Fruit fly (Drosophila melanogaster) whole organism, embryonic: ENCODE measurements around the gene gammaTub37C.

Experiments used
- CG1024 ChIP-seq: fragments of 200-800 bp; sonication (Bioruptor generic); IDR thresholded peaks from 2 replicates; pipeline ENCODE4 v1.3.6; 2022; ENCODE audit warnings: missing biosample characterization, missing genetic modification characterization
- CG11504 ChIP-seq: fragments of 200-800 bp; sonication (Bioruptor generic); optimal IDR thresholded peaks from 3 replicates; lab custom pipeline; 2019; ENCODE audit warnings: missing biosample characterization, mild to moderate bottlenecking, missing genetic modification characterization, moderate library complexity
- CG12219 ChIP-seq: fragments of 200-800 bp; sonication (Bioruptor generic); optimal IDR thresholded peaks from 3 replicates; lab custom pipeline; 2018; ENCODE audit warnings: missing biosample characterization, mild to moderate bottlenecking, missing genetic modification characterization
- CG12299 ChIP-seq: fragments of 200-800 bp; sonication (Bioruptor generic); optimal IDR thresholded peaks from 2 replicates; lab custom pipeline; 2018; ENCODE audit warnings: missing biosample characterization, mild to moderate bottlenecking, missing genetic modification characterization
- CG1233 ChIP-seq: fragments of 200-800 bp; sonication (Bioruptor generic); optimal IDR thresholded peaks from 4 replicates; lab custom pipeline; 2018; ENCODE audit warnings: missing biosample characterization, mild to moderate bottlenecking, missing genetic modification characterization
- CG13775 ChIP-seq: fragments of 200-800 bp; sonication (Bioruptor generic); optimal IDR thresholded peaks from 3 replicates; lab custom pipeline; 2017; ENCODE audit warnings: missing biosample characterization, mild to moderate bottlenecking, missing genetic modification characterization
- CG14441 ChIP-seq: fragments of 200-800 bp; sonication (Bioruptor generic); IDR thresholded peaks from 2 replicates; pipeline ENCODE4 v1.3.6; 2022; ENCODE audit warnings: missing biosample characterization, missing genetic modification characterization
- CG15269 ChIP-seq: fragments of 200-800 bp; sonication (Bioruptor generic); optimal IDR thresholded peaks from 2 replicates; lab custom pipeline; 2018; ENCODE audit warnings: missing biosample characterization, mild to moderate bottlenecking, missing genetic modification characterization, moderate library complexity
- CG1832 ChIP-seq: fragments of 200-800 bp; sonication (Bioruptor generic); optimal IDR thresholded peaks from 2 replicates; lab custom pipeline; 2017; ENCODE audit warnings: missing biosample characterization, mild to moderate bottlenecking, missing genetic modification characterization, inconsistent platforms
- CG2199 ChIP-seq: fragments of 200-800 bp; sonication (Bioruptor generic); IDR thresholded peaks from 3 replicates; pipeline ENCODE4 v1.3.6; 2022; ENCODE audit warnings: missing biosample characterization, missing genetic modification characterization
- CG3065 ChIP-seq: fragments of 200-800 bp; sonication (Bioruptor generic); optimal IDR thresholded peaks from 2 replicates; lab custom pipeline; 2016; ENCODE audit warnings: missing biosample characterization, missing genetic modification characterization
- CG32772 ChIP-seq: fragments of 200-800 bp; sonication (Bioruptor generic); IDR thresholded peaks from 2 replicates; pipeline ENCODE4 v1.3.6; 2022; ENCODE audit warnings: missing biosample characterization, missing genetic modification characterization
- CG34422 ChIP-seq: fragments of 200-800 bp; sonication (Bioruptor generic); IDR thresholded peaks from 3 replicates; pipeline ENCODE4 v1.3.6; 2022; ENCODE audit warnings: missing biosample characterization, missing genetic modification characterization
- CG4820 ChIP-seq: fragments of 200-800 bp; sonication (Bioruptor generic); optimal IDR thresholded peaks from 3 replicates; lab custom pipeline; 2016; ENCODE audit warnings: missing biosample characterization, missing genetic modification characterization
- CG5180 ChIP-seq: fragments of 200-800 bp; sonication (Bioruptor generic); optimal IDR thresholded peaks from 3 replicates; lab custom pipeline; 2017; ENCODE audit warnings: missing biosample characterization, missing genetic modification characterization, mild to moderate bottlenecking, moderate library complexity, missing genetic modification reagents
- CG8388 ChIP-seq: fragments of 200-800 bp; sonication (Bioruptor generic); optimal IDR thresholded peaks from 2 replicates; lab custom pipeline; 2019; ENCODE audit warnings: missing biosample characterization, mild to moderate bottlenecking, missing genetic modification characterization, moderate library complexity
- CG9932 ChIP-seq: fragments of 200-800 bp; sonication (Bioruptor generic); IDR thresholded peaks from 2 replicates; pipeline ENCODE4 v1.3.6; 2022; ENCODE audit warnings: missing biosample characterization, missing genetic modification characterization
- D19A ChIP-seq: fragments of 200-800 bp; optimal IDR thresholded peaks from 3 replicates; lab custom pipeline; 2019; ENCODE audit warnings: missing biosample characterization, mild to moderate bottlenecking, missing genetic modification characterization, moderate library complexity
- Dad ChIP-seq: fragments of 200-800 bp; sonication (Bioruptor generic); optimal IDR thresholded peaks from 3 replicates; lab custom pipeline; 2016; ENCODE audit warnings: missing biosample characterization, missing genetic modification characterization
- Ets65A ChIP-seq: fragments of 200-800 bp; sonication (Bioruptor generic); peaks from one replicate; lab custom pipeline; 2016; ENCODE audit warnings: missing biosample characterization, missing genetic modification characterization
- Ets97D ChIP-seq: fragments of 200-800 bp; sonication (Bioruptor generic); optimal IDR thresholded peaks from 3 replicates; lab custom pipeline; 2016; ENCODE audit warnings: missing biosample characterization, missing genetic modification characterization
- H15 ChIP-seq: fragments of 200-800 bp; sonication (Bioruptor generic); IDR thresholded peaks from 3 replicates; pipeline ENCODE4 v1.3.6; 2022; ENCODE audit warnings: missing biosample characterization, missing genetic modification characterization
- HLH3B ChIP-seq: fragments of 200-800 bp; sonication (Bioruptor generic); IDR thresholded peaks from 2 replicates; pipeline ENCODE4 v1.3.6; 2022; ENCODE audit warnings: missing biosample characterization, missing genetic modification characterization
- HLH4C ChIP-seq: fragments of 200-800 bp; sonication (Bioruptor generic); IDR thresholded peaks from 3 replicates; pipeline ENCODE4 v1.3.6; 2022; ENCODE audit warnings: missing biosample characterization, missing genetic modification characterization; ENCODE audit not compliant: partially characterized antibody
- Hmx ChIP-seq: fragments of 200-800 bp; sonication (Bioruptor generic); optimal IDR thresholded peaks from 2 replicates; lab custom pipeline; 2016; ENCODE audit warnings: missing biosample characterization, missing genetic modification characterization
- Hr78 ChIP-seq, 2 experiments: fragments of 200-800 bp in 1 of 2; fragments of >200 bp in 1 of 2; sonication (Bioruptor generic) in 1 of 2; optimal IDR thresholded peaks; 2 replicates each; lab custom pipeline; 2017 to 2019; ENCODE audit warnings: missing biosample characterization in 2 of 2, missing genetic modification characterization in 2 of 2, mild to moderate bottlenecking in 1 of 2, moderate library complexity in 1 of 2
- Mad ChIP-seq: fragments of 200-800 bp; sonication (Bioruptor generic); optimal IDR thresholded peaks from 2 replicates; lab custom pipeline; 2016; ENCODE audit warnings: missing biosample characterization, missing genetic modification characterization
- NC2β ChIP-seq: fragments of 200-800 bp; sonication (Bioruptor generic); optimal IDR thresholded peaks from 2 replicates; lab custom pipeline; 2016; ENCODE audit warnings: missing biosample characterization, missing genetic modification characterization
- Nf-YA ChIP-seq: fragments of 200-800 bp; sonication (Bioruptor generic); IDR thresholded peaks from 2 replicates; pipeline ENCODE4 v1.3.6; 2022; ENCODE audit warnings: missing biosample characterization, missing genetic modification characterization
- Pdp1 ChIP-seq, 2 experiments: fragments of 200-800 bp; sonication (Bioruptor generic); optimal IDR thresholded peaks; 3 replicates each; lab custom pipeline; 2016; ENCODE audit warnings: missing biosample characterization in 2 of 2, missing genetic modification characterization in 2 of 2, mild to moderate bottlenecking in 1 of 2, moderate library complexity in 1 of 2
- Ptx1 ChIP-seq: fragments of 200-800 bp; sonication (Bioruptor generic); IDR thresholded peaks from 2 replicates; pipeline ENCODE4 v1.3.6; 2022; ENCODE audit warnings: missing biosample characterization, missing genetic modification characterization
- Xbp1 ChIP-seq: fragments of 200-800 bp; sonication (Bioruptor generic); optimal IDR thresholded peaks from 3 replicates; lab custom pipeline; 2016; ENCODE audit warnings: missing biosample characterization, mild to moderate bottlenecking, missing genetic modification characterization
- ab ChIP-seq: fragments of 200-800 bp; sonication (Bioruptor generic); optimal IDR thresholded peaks from 2 replicates; lab custom pipeline; 2016; ENCODE audit warnings: missing biosample characterization, missing genetic modification characterization
- ara ChIP-seq: fragments of 200-800 bp; sonication (Bioruptor generic); IDR thresholded peaks from 2 replicates; pipeline ENCODE4 v1.3.6; 2022; ENCODE audit warnings: missing biosample characterization, missing genetic modification characterization
- ase ChIP-seq: fragments of 200-800 bp; sonication (Bioruptor generic); IDR thresholded peaks from 3 replicates; pipeline ENCODE4 v1.3.6; 2022; ENCODE audit warnings: missing biosample characterization, missing genetic modification characterization
- cg ChIP-seq: fragments of 200-800 bp; sonication (Bioruptor generic); optimal IDR thresholded peaks from 3 replicates; lab custom pipeline; 2019; ENCODE audit warnings: missing biosample characterization, mild to moderate bottlenecking, missing genetic modification characterization, moderate library complexity
- dmrt11E ChIP-seq: fragments of 200-800 bp; sonication (Bioruptor generic); optimal IDR thresholded peaks from 3 replicates; lab custom pipeline; 2018; ENCODE audit warnings: missing biosample characterization, mild to moderate bottlenecking, missing genetic modification characterization, moderate library complexity
- ham ChIP-seq: fragments of 200-800 bp; sonication (Bioruptor generic); IDR thresholded peaks from 2 replicates; pipeline ENCODE4 v1.3.6; 2022; ENCODE audit warnings: missing biosample characterization, missing genetic modification characterization
- ind ChIP-seq: fragments of 200-800 bp; sonication (Bioruptor generic); optimal IDR thresholded peaks from 3 replicates; lab custom pipeline; 2016; ENCODE audit warnings: missing biosample characterization, missing genetic modification characterization
- jumu ChIP-seq: fragments of 200-800 bp; sonication (Bioruptor generic); optimal IDR thresholded peaks from 3 replicates; lab custom pipeline; 2016; ENCODE audit warnings: missing biosample characterization, missing genetic modification characterization
- kah ChIP-seq: fragments of 200-800 bp; sonication (Bioruptor generic); optimal IDR thresholded peaks from 2 replicates; lab custom pipeline; 2018; ENCODE audit warnings: missing biosample characterization, mild to moderate bottlenecking, missing genetic modification characterization
- pb ChIP-seq: fragments of 200-800 bp; sonication (Bioruptor generic); optimal IDR thresholded peaks from 3 replicates; lab custom pipeline; 2016; ENCODE audit warnings: missing biosample characterization, missing genetic modification characterization
- phol ChIP-seq: fragments of 200-800 bp; sonication (Bioruptor generic); optimal IDR thresholded peaks from 3 replicates; lab custom pipeline; 2018; ENCODE audit warnings: missing biosample characterization, mild to moderate bottlenecking, missing genetic modification characterization, moderate library complexity
- pzg ChIP-seq: fragments of 200-800 bp; sonication (Bioruptor generic); optimal IDR thresholded peaks from 3 replicates; lab custom pipeline; 2018; ENCODE audit warnings: missing biosample characterization, mild to moderate bottlenecking, missing genetic modification characterization, moderate library complexity
- schlank ChIP-seq: fragments of 200-800 bp; sonication (Bioruptor generic); optimal IDR thresholded peaks from 2 replicates; lab custom pipeline; 2018; ENCODE audit warnings: missing biosample characterization, mild to moderate bottlenecking, missing genetic modification characterization
- scrt ChIP-seq: fragments of 200-800 bp; sonication (Bioruptor generic); optimal IDR thresholded peaks from 2 replicates; lab custom pipeline; 2018; ENCODE audit warnings: missing biosample characterization, mild to moderate bottlenecking, missing genetic modification characterization, moderate library complexity
- sna ChIP-seq: fragments of 200-800 bp; sonication (Bioruptor generic); IDR thresholded peaks from 2 replicates; pipeline ENCODE4 v1.3.6; 2022; ENCODE audit warnings: missing biosample characterization, missing genetic modification characterization; ENCODE audit not compliant: partially characterized antibody
- wdn ChIP-seq: fragments of 200-800 bp; sonication (Bioruptor generic); IDR thresholded peaks from 2 replicates; pipeline ENCODE4 v1.3.6; 2022; ENCODE audit warnings: missing biosample characterization, missing genetic modification characterization

gammaTub37C gene

DNA sequence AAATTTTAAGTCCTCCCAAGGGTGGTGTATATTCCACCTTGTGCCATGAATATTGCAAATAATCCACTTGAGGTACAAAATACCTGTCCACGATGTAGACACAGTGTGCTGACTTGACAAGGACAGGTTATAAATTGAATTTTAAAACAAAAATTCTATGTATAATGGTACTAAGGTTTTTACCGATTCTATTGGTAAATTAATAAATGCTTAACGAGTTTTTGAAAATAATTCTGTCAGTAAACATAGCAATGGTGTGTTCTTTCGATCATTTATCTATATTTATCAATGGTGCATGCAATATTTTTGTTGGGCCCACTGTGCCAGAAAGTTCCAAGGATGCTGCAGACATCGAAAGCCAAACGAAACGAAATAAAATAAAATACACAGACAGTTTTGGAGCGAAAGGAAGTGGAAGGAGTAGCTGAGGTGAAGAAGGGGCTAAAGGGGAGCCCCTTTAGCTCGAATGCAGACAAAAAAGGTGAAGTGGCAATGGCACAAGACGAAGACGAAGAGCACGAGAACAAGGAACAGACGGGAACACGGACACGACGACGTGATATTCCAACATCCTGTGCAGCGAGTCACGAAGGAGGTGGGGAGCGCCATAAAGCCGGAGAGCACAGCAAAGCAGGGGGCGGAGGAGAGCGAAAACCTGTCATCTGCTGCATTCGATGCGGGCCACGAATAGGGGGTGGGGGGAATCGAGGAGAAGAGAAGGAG is 49.4 kb downstream of the gammaTub37C start (continued):
- no peak for TF ChIP-seq CG14441 (GFP tag; lab: Robert Waterston, UW)
- no peak for TF ChIP-seq ind (GFP tag; lab: Kevin White, UChicago)
- TF ChIP-seq CG9932 (GFP tag; lab: Robert Waterston, UW), result no peak
- TF ChIP-seq scrt (GFP tag; lab: Kevin White, UChicago), result peak; percentile 22
- no peak for TF ChIP-seq jumu (GFP tag; lab: Kevin White, UChicago)
- TF ChIP-seq CG8388, result peak; percentile 35
- no peak for TF ChIP-seq CG3065 (GFP tag; lab: Kevin White, UChicago)
- no peak for TF ChIP-seq ase (GFP tag; lab: Robert Waterston, UW)
- TF ChIP-seq CG34422 (GFP tag; lab: Robert Waterston, UW), result no peak
- TF ChIP-seq ham (GFP tag; lab: Robert Waterston, UW), result no peak
- TF ChIP-seq Ets65A (GFP tag; lab: Kevin White, UChicago), result no peak
- no peak for TF ChIP-seq sna
- TF ChIP-seq CG1832 (GFP tag; lab: Kevin White, UChicago), result no peak
- TF ChIP-seq NC2β (GFP tag; lab: Kevin White, UChicago), result no peak
- TF ChIP-seq ab (GFP tag; lab: Kevin White, UChicago), result no peak
- no peak for TF ChIP-seq CG15269 (tag; lab: Kevin White, UChicago)
- TF ChIP-seq CG13775 (GFP tag; lab: Kevin White, UChicago), result no peak
- TF ChIP-seq CG12299 (tag; lab: Kevin White, UChicago), result no peak
- peak; percentile 18 for TF ChIP-seq D19A (tag; lab: Kevin White, UChicago)
- no peak for TF ChIP-seq kah (GFP tag; lab: Kevin White, UChicago)
- no peak for TF ChIP-seq wdn (GFP tag; lab: Robert Waterston, UW)
- TF ChIP-seq ara, result no peak
- TF ChIP-seq H15 (GFP tag; lab: Robert Waterston, UW), result no peak
- TF ChIP-seq Mad (GFP tag; lab: Kevin White, UChicago), result no peak
- TF ChIP-seq phol, result peak; percentile 24
- no peak for TF ChIP-seq CG1024 (GFP tag; lab: Robert Waterston, UW)
- TF ChIP-seq CG11504, result peak; percentile 42
- TF ChIP-seq Dad, result no peak
- no peak for TF ChIP-seq CG1233 (GFP tag; lab: Kevin White, UChicago)
- no peak for TF ChIP-seq CG5180
- no peak for TF ChIP-seq cg (GFP tag; lab: Kevin White, UChicago)

DNA sequence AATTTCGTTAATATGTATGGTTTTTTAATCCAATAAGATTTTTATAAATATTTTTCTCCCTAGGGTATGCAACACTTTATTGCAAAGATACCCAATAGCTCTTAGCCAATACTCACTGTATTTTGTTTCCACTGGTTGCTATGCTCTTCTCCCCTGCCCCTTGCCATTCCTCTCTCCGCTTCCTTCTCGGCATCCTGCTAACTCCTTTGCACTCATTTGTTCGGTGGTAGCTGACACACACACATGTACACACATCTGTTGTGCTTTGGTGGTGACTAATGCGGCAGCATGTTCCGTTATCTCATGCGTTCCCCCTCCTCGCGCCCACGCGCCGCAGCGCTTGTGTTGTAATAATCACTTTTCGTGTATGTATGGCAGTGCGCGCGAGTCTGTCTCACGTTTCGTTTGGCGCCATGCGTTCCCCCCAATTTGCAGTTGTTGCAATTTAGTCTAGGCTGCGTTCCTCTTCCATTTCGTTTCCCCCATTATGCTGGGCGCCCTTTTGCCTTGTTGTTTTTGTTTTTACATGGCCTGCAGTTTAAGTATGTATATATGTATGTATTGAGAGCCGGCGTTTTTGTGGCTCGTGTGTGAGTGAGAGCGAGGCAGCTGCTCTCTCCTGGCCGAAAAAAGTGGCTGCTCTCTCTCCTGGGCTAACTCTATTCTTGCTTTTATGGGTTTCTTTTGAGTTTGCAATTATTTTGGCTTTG is 50.6 kb downstream of the gammaTub37C start, which contains the start of gene Polr1D:
Gene Polr1D, minus strand, starts transcription at position 420 of the 710 bp plus-strand sequence.
- TF ChIP-seq Pdp1 (GFP tag; optimal IDR thresholded peaks at IDR 0.05; lab: Kevin White, UChicago), result peak in 1 of 2 experiments; percentile 83
- TF ChIP-seq CG12219 (GFP tag; lab: Kevin White, UChicago), result no peak
- no peak; the same call in 2 of the 3 replicates for TF ChIP-seq HLH4C (GFP tag; lab: Robert Waterston, UW)
- TF ChIP-seq Xbp1 (GFP tag; lab: Kevin White, UChicago), result peak; percentile 1
- no peak for TF ChIP-seq CG3065 (GFP tag; lab: Kevin White, UChicago)
- TF ChIP-seq Hmx (GFP tag; lab: Kevin White, UChicago), result no peak
- TF ChIP-seq pzg (GFP tag; lab: Kevin White, UChicago), result no peak
- TF ChIP-seq kah (GFP tag; lab: Kevin White, UChicago), result no peak
- no peak for TF ChIP-seq Nf-YA (GFP tag; lab: Robert Waterston, UW)
- TF ChIP-seq pb (GFP tag; lab: Kevin White, UChicago), result no peak
- TF ChIP-seq CG4820, result no peak
- TF ChIP-seq scrt (GFP tag; lab: Kevin White, UChicago), result peak; percentile 85
- TF ChIP-seq CG32772 (GFP tag; lab: Robert Waterston, UW), result no peak
- no peak for TF ChIP-seq schlank
- peak; percentile 13; the same call in 1 of the 2 replicates for TF ChIP-seq HLH3B (GFP tag; lab: Robert Waterston, UW)
- TF ChIP-seq dmrt11E, result no peak
- peak in 1 of 2 experiments; percentile 73 for TF ChIP-seq Hr78 (GFP tag; optimal IDR thresholded peaks at IDR 0.05; lab: Kevin White, UChicago)
- TF ChIP-seq Ets97D (GFP tag; lab: Kevin White, UChicago), result no peak
- TF ChIP-seq CG2199, result peak; percentile 79; the same call in 1 of the 3 replicates
- 0 out of 2 replicates have a peak, but pooled peaks have one; percentile 35 for TF ChIP-seq Ptx1 (GFP tag; lab: Robert Waterston, UW)
